Worm (Caenorhabditis elegans) whole organism, L2 larva: ENCODE results near the gene nspb-5.

Experiments used
- ceh-16 ChIP-seq: fragments of 150-350 bp; optimal IDR thresholded peaks from 2 replicates; lab custom pipeline; 2014; ENCODE audit warnings: missing biosample characterization, missing genetic modification characterization
- unc-55 ChIP-seq: fragments of 150-350 bp; sonication (generic microtip); optimal IDR thresholded peaks from 3 replicates; lab custom pipeline; 2014; ENCODE audit warnings: missing biosample characterization, missing genetic modification reagents, missing genetic modification characterization

ce11 chrIV:6606587-6606986 lies 7.7 kb downstream of the nspb-5 start:
- TF ChIP-seq unc-55 (GFP tag; lab: Kevin White, UChicago) (no peak), ceh-16 (tag; lab: Kevin White, UChicago) (no peak)
